In genomic region chrIV:4795111-4795510, ce11 we compare ENCODE assay signal across 3 worm cellular contexts.
A peak's percentile ranks its signal among the peaks of the same experiment; 100 is the strongest.
TF ChIP-seq lines count a peak whose summit lies in the region.

No protein-coding gene starts in this region.

TF ChIP-seq in whole organism, L1 larva, 84 proteins besides CTCF, POLR2A, EP300 and RAD21:
- TF ChIP-seq elt-3 (tag; optimal IDR thresholded peaks at IDR 0.05; lab: Kevin White, UChicago) (peak in 1 of 6 experiments; percentile 3), lin-14 (GFP tag; optimal IDR thresholded peaks at IDR 0.05; lab: Kevin White, UChicago) (no peak), blmp-1 (tag; optimal IDR thresholded peaks at IDR 0.05; lab: Kevin White, UChicago) (peak; percentile 91)

TF ChIP-seq in whole organism, L4 larva, 104 proteins besides CTCF, POLR2A, EP300 and RAD21 (continues in another document):
- TF ChIP-seq nhr-102 (tag; optimal IDR thresholded peaks at IDR 0.05; lab: Kevin White, UChicago) (no peak), mes-2 (tag; optimal IDR thresholded peaks at IDR 0.05; lab: Kevin White, UChicago; ENCODE audit: poor library complexity, severe bottlenecking) (no peak), cey-2 (tag; optimal IDR thresholded peaks at IDR 0.05; lab: Kevin White, UChicago; ENCODE audit: borderline replicate concordance, insufficient read depth) (peak; percentile 48), nhr-28 (tag; optimal IDR thresholded peaks at IDR 0.05; lab: Kevin White, UChicago) (peak; percentile 12), mep-1 (tag; optimal IDR thresholded peaks at IDR 0.05; lab: Kevin White, UChicago) (no peak), madf-9 (GFP tag; conservative IDR thresholded peaks at IDR 0.05; lab: Robert Waterston, UW) (no peak), ama-1 (optimal IDR thresholded peaks at IDR 0.05; lab: Kevin White, UChicago) (no peak), mxl-2 (GFP tag; conservative IDR thresholded peaks at IDR 0.05; lab: Robert Waterston, UW) (no peak), daf-19 (GFP tag; conservative IDR thresholded peaks at IDR 0.05; lab: Robert Waterston, UW) (no peak), lim-7 (GFP tag; IDR thresholded peaks at IDR 0.05; lab: Robert Waterston, UW) (no peak), ces-1 (GFP tag; optimal IDR thresholded peaks at IDR 0.05; lab: Kevin White, UChicago) (no peak), dmd-9 (GFP tag; IDR thresholded peaks at IDR 0.05; lab: Robert Waterston, UW) (no peak), dmd-6 (GFP tag; IDR thresholded peaks at IDR 0.05; lab: Robert Waterston, UW) (no peak), dmd-8 (GFP tag; IDR thresholded peaks at IDR 0.05; lab: Robert Waterston, UW) (no peak), hlh-11 (tag; optimal IDR thresholded peaks at IDR 0.05; lab: Kevin White, UChicago) (peak; percentile 37), ceh-82 (tag; optimal IDR thresholded peaks at IDR 0.05; lab: Kevin White, UChicago) (no peak), mxl-3 (GFP tag; optimal IDR thresholded peaks at IDR 0.05; lab: Kevin White, UChicago) (peak; percentile 8), nhr-41 (GFP tag; IDR thresholded peaks at IDR 0.05; lab: Robert Waterston, UW) (no peak), tra-1 (GFP tag; IDR thresholded peaks at IDR 0.05; lab: Robert Waterston, UW) (0 out of 2 replicates have a peak, but pooled peaks have one; percentile 44), zfp-3 (GFP tag; conservative IDR thresholded peaks at IDR 0.05; lab: Robert Waterston, UW) (no peak), set-16 (GFP tag; IDR thresholded peaks at IDR 0.05; lab: Robert Waterston, UW) (no peak), duxl-1 (tag; optimal IDR thresholded peaks at IDR 0.05; lab: Kevin White, UChicago; ENCODE audit: poor library complexity) (no peak), ctbp-1 (GFP tag; IDR thresholded peaks at IDR 0.05; lab: Robert Waterston, UW) (no peak), nhr-48 (tag; optimal IDR thresholded peaks at IDR 0.05; lab: Kevin White, UChicago) (peak; percentile 29), unc-130 (GFP tag; optimal IDR thresholded peaks at IDR 0.05; lab: Kevin White, UChicago) (no peak), pha-4 (GFP tag; IDR thresholded peaks at IDR 0.05; lab: Robert Waterston, UW) (no peak), pha-4 (tag; optimal IDR thresholded peaks at IDR 0.05; lab: Kevin White, UChicago) (no peak), ZK337.2 (GFP tag; IDR thresholded peaks at IDR 0.05; lab: Robert Waterston, UW) (no peak), F44E2.7 (GFP tag; IDR thresholded peaks at IDR 0.05; lab: Robert Waterston, UW) (no peak), madf-5 (GFP tag; IDR thresholded peaks at IDR 0.05; lab: Robert Waterston, UW) (no peak), ceh-28 (tag; optimal IDR thresholded peaks at IDR 0.05; lab: Kevin White, UChicago) (no peak), vab-7 (GFP tag; IDR thresholded peaks at IDR 0.05; lab: Robert Waterston, UW) (no peak), nhr-237 (tag; optimal IDR thresholded peaks at IDR 0.05; lab: Kevin White, UChicago) (no peak), ceh-20 (GFP tag; IDR thresholded peaks at IDR 0.05; lab: Robert Waterston, UW) (no peak), unc-39 (tag; optimal IDR thresholded peaks at IDR 0.05; lab: Kevin White, UChicago) (no peak), skn-1 (tag; optimal IDR thresholded peaks at IDR 0.05; lab: Kevin White, UChicago) (no peak), daf-8 (GFP tag; IDR thresholded peaks at IDR 0.05; lab: Robert Waterston, UW) (no peak), ztf-7 (tag; optimal IDR thresholded peaks at IDR 0.05; lab: Kevin White, UChicago) (no peak), Y105C5A.15 (GFP tag; IDR thresholded peaks at IDR 0.05; lab: Robert Waterston, UW) (no peak), dpl-1 (GFP tag; optimal IDR thresholded peaks at IDR 0.05; lab: Kevin White, UChicago) (no peak), nhr-25 (tag; optimal IDR thresholded peaks at IDR 0.05; lab: Kevin White, UChicago; ENCODE audit: borderline replicate concordance, insufficient read depth) (no peak), fos-1 (tag; optimal IDR thresholded peaks at IDR 0.05; lab: Kevin White, UChicago) (no peak), jun-1 (tag; optimal IDR thresholded peaks at IDR 0.05; lab: Kevin White, UChicago) (no peak), attf-4 (tag; optimal IDR thresholded peaks at IDR 0.05; lab: Kevin White, UChicago) (no peak), arid-1 (GFP tag; conservative IDR thresholded peaks at IDR 0.05; lab: Robert Waterston, UW) (no peak), ceh-32 (tag; optimal IDR thresholded peaks at IDR 0.05; lab: Kevin White, UChicago; ENCODE audit: poor library complexity) (no peak)

TF ChIP-seq in whole organism, young adult, 124 proteins besides CTCF, POLR2A, EP300 and RAD21:
- TF ChIP-seq sea-2 (GFP tag; IDR thresholded peaks at IDR 0.05; lab: Robert Waterston, UW) (no peak), hmg-1.2 (GFP tag; IDR thresholded peaks at IDR 0.05; lab: Robert Waterston, UW) (0 out of 2 replicates have a peak, but pooled peaks have one; percentile 9), lin-54 (GFP tag; optimal IDR thresholded peaks at IDR 0.05; lab: Kevin White, UChicago) (no peak)
